Worm (Caenorhabditis elegans) whole organism, L3 larva: ENCODE data around the gene far-4.

Experiments used
- R02D3.7 ChIP-seq: fragments of 150-350 bp; optimal IDR thresholded peaks from 2 replicates; lab custom pipeline; 2014; ENCODE audit warnings: missing biosample characterization, missing genetic modification characterization
- aly-2 ChIP-seq: fragments of 150-350 bp; optimal IDR thresholded peaks from 2 replicates; lab custom pipeline; 2014; ENCODE audit warnings: missing biosample characterization, missing genetic modification characterization
- ceh-16 ChIP-seq: sonication (generic microtip); optimal IDR thresholded peaks from 2 replicates; lab custom pipeline; 2017; ENCODE audit warnings: missing biosample characterization, missing genetic modification characterization
- ceh-28 ChIP-seq: fragments of 150-350 bp; optimal IDR thresholded peaks from 2 replicates; lab custom pipeline; 2014; ENCODE audit warnings: missing biosample characterization, missing genetic modification reagents, missing genetic modification characterization
- ceh-82 ChIP-seq: fragments of 150-350 bp; optimal IDR thresholded peaks from 2 replicates; lab custom pipeline; 2014; ENCODE audit warnings: missing biosample characterization, missing genetic modification characterization
- ceh-9 ChIP-seq: sonication (generic microtip); optimal IDR thresholded peaks from 2 replicates; lab custom pipeline; 2018; ENCODE audit warnings: missing biosample characterization, missing genetic modification characterization
- egl-27 ChIP-seq: sonication (generic microtip); optimal IDR thresholded peaks from 4 replicates; lab custom pipeline; 2017; ENCODE audit warnings: missing biosample characterization, missing genetic modification reagents, missing genetic modification characterization
- egl-5 ChIP-seq: fragments of 150-350 bp; optimal IDR thresholded peaks from 2 replicates; lab custom pipeline; 2017; ENCODE audit warnings: missing biosample characterization, missing genetic modification reagents, missing genetic modification characterization, inconsistent platforms
- elt-1 ChIP-seq: fragments of 150-350 bp; optimal IDR thresholded peaks from 2 replicates; lab custom pipeline; 2014; ENCODE audit warnings: missing biosample characterization, missing genetic modification characterization
- elt-2 ChIP-seq: sonication (generic microtip); optimal IDR thresholded peaks from 2 replicates; lab custom pipeline; 2016; ENCODE audit warnings: missing genetic modification reagents, mild to moderate bottlenecking, missing genetic modification characterization, missing compliant biosample characterization
- elt-3 ChIP-seq, 3 experiments: fragments of 150-350 bp in 1 of 3; sonication (generic microtip) in 2 of 3; optimal IDR thresholded peaks; 2 replicates in 2 of 3; 4 replicates in 1 of 3; lab custom pipeline; 2014 to 2017; ENCODE audit warnings: missing biosample characterization in 3 of 3, missing genetic modification characterization in 3 of 3
- eor-1 ChIP-seq, 2 experiments: fragments of 150-350 bp; optimal IDR thresholded peaks; 2 replicates each; lab custom pipeline; 2014 to 2018; ENCODE audit warnings: missing biosample characterization in 2 of 2, missing genetic modification characterization in 2 of 2
- fkh-10 ChIP-seq: sonication (generic microtip); optimal IDR thresholded peaks from 2 replicates; lab custom pipeline; 2017; ENCODE audit warnings: missing biosample characterization, missing genetic modification reagents, missing genetic modification characterization
- fkh-2 ChIP-seq: fragments of 150-350 bp; optimal IDR thresholded peaks from 2 replicates; lab custom pipeline; 2014; ENCODE audit warnings: missing biosample characterization, missing genetic modification reagents, missing genetic modification characterization
- fos-1 ChIP-seq: fragments of 150-350 bp; optimal IDR thresholded peaks from 2 replicates; lab custom pipeline; 2014; ENCODE audit warnings: missing biosample characterization, missing genetic modification characterization
- hmg-11 ChIP-seq: sonication (generic microtip); optimal IDR thresholded peaks from 2 replicates; lab custom pipeline; 2016; ENCODE audit warnings: missing genetic modification characterization, missing compliant biosample characterization
- jun-1 ChIP-seq: fragments of 150-350 bp; optimal IDR thresholded peaks from 2 replicates; lab custom pipeline; 2014; ENCODE audit warnings: missing biosample characterization, missing genetic modification reagents, missing genetic modification characterization
- lsy-12 ChIP-seq: sonication (generic microtip); optimal IDR thresholded peaks from 2 replicates; lab custom pipeline; 2016; ENCODE audit warnings: mild to moderate bottlenecking, missing genetic modification characterization, missing compliant biosample characterization
- mml-1 ChIP-seq: fragments of 150-350 bp; sonication (generic microtip); optimal IDR thresholded peaks from 3 replicates; lab custom pipeline; 2014; ENCODE audit warnings: missing biosample characterization, missing genetic modification characterization
- nfya-1 ChIP-seq: sonication (generic microtip); optimal IDR thresholded peaks from 2 replicates; lab custom pipeline; 2017; ENCODE audit warnings: missing genetic modification characterization, mild to moderate bottlenecking, missing compliant biosample characterization, antibody characterized with exemption, moderate library complexity; ENCODE audit not compliant: insufficient read depth
- nhr-12 ChIP-seq: fragments of 150-350 bp; optimal IDR thresholded peaks from 2 replicates; lab custom pipeline; 2014; ENCODE audit warnings: missing biosample characterization, missing genetic modification characterization
- nhr-23 ChIP-seq: fragments of 150-350 bp; optimal IDR thresholded peaks from 2 replicates; lab custom pipeline; 2014; ENCODE audit warnings: missing biosample characterization, missing genetic modification reagents, missing genetic modification characterization
- nhr-237 ChIP-seq: fragments of 150-350 bp; optimal IDR thresholded peaks from 2 replicates; lab custom pipeline; 2014; ENCODE audit warnings: missing biosample characterization, missing genetic modification characterization
- nhr-25 ChIP-seq: sonication (generic microtip); optimal IDR thresholded peaks from 2 replicates; lab custom pipeline; 2017; ENCODE audit warnings: missing biosample characterization, missing genetic modification characterization
- nhr-28 ChIP-seq: fragments of 150-350 bp; optimal IDR thresholded peaks from 2 replicates; lab custom pipeline; 2014; ENCODE audit warnings: missing biosample characterization, missing genetic modification characterization
- nhr-43 ChIP-seq: sonication (generic microtip); optimal IDR thresholded peaks from 2 replicates; lab custom pipeline; 2016; ENCODE audit warnings: mild to moderate bottlenecking, missing genetic modification characterization, missing compliant biosample characterization; ENCODE audit not compliant: poor library complexity, severe bottlenecking
- nhr-67 ChIP-seq: fragments of 150-350 bp; optimal IDR thresholded peaks from 2 replicates; lab custom pipeline; 2014; ENCODE audit warnings: missing biosample characterization, missing genetic modification characterization
- nhr-77 ChIP-seq: fragments of 150-350 bp; optimal IDR thresholded peaks from 2 replicates; lab custom pipeline; 2014; ENCODE audit warnings: missing biosample characterization, missing genetic modification characterization
- pha-4 ChIP-seq: fragments of 150-350 bp; optimal IDR thresholded peaks from 2 replicates; lab custom pipeline; 2014; ENCODE audit warnings: missing biosample characterization, missing genetic modification reagents, missing genetic modification characterization
- pqm-1 ChIP-seq: fragments of 150-350 bp; optimal IDR thresholded peaks from 2 replicates; lab custom pipeline; 2017; ENCODE audit warnings: missing biosample characterization, missing genetic modification characterization, inconsistent platforms
- sea-2 ChIP-seq: fragments of 150-350 bp; sonication (generic microtip); optimal IDR thresholded peaks from 4 replicates; lab custom pipeline; 2014; ENCODE audit warnings: missing biosample characterization, missing genetic modification reagents, missing genetic modification characterization
- skn-1 ChIP-seq: fragments of 150-350 bp; optimal IDR thresholded peaks from 2 replicates; lab custom pipeline; 2014; ENCODE audit warnings: missing biosample characterization, missing genetic modification characterization
- tbx-2 ChIP-seq: sonication (generic microtip); optimal IDR thresholded peaks from 2 replicates; lab custom pipeline; 2016; ENCODE audit warnings: mild to moderate bottlenecking, missing genetic modification characterization, missing compliant biosample characterization
- unc-39 ChIP-seq: sonication (generic microtip); optimal IDR thresholded peaks from 4 replicates; lab custom pipeline; 2017; ENCODE audit warnings: missing biosample characterization, missing genetic modification characterization
- unc-62 ChIP-seq: fragments of 150-350 bp; sonication (generic microtip); optimal IDR thresholded peaks from 4 replicates; lab custom pipeline; 2014; ENCODE audit warnings: missing biosample characterization, missing genetic modification reagents, missing genetic modification characterization
- zag-1 ChIP-seq: fragments of 150-350 bp; optimal IDR thresholded peaks from 2 replicates; lab custom pipeline; 2014; ENCODE audit warnings: missing biosample characterization, missing genetic modification characterization
- ztf-4 ChIP-seq: fragments of 150-350 bp; optimal IDR thresholded peaks from 2 replicates; lab custom pipeline; 2014; ENCODE audit warnings: missing biosample characterization, missing genetic modification characterization

Gene far-4

DNA sequence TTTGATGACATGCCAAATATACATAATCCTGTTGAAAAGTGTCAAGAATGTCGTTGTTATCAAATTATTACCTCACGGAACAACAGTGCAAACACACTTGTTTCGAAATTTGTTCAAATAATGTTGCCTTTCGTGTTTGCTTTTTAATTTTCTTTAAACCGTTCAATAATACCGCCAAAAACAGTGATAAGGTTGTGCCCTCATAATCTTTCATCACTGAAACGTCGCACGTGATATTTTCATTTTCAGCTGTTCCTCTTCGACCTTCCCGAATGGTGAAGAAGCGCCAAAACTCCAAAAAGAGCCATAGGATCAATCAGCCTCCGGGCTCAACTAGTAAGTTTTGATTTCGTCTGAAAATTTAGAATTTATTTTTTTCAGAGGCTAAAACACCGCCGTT, 2.6 kb upstream of the far-4 start, which contains the start of gene inft-2:
inft-2 (plus strand) TSS at position 248 of the 400 bp plus-strand sequence.
- TF ChIP-seq nhr-12 (tag; lab: Kevin White, UChicago) (no peak), elt-2 (peak; percentile 61), fkh-10 (GFP tag; lab: Kevin White, UChicago) (no peak), nfya-1 (no peak), pqm-1 (peak; percentile 27), pha-4 (tag; lab: Kevin White, UChicago) (peak; percentile 12), tbx-2 (tag; lab: Kevin White, UChicago) (no peak), nhr-23 (tag; lab: Kevin White, UChicago) (no peak), nhr-25 (no peak), egl-5 (tag; lab: Kevin White, UChicago) (no peak), ceh-9 (tag; lab: Kevin White, UChicago) (no peak)

DNA sequence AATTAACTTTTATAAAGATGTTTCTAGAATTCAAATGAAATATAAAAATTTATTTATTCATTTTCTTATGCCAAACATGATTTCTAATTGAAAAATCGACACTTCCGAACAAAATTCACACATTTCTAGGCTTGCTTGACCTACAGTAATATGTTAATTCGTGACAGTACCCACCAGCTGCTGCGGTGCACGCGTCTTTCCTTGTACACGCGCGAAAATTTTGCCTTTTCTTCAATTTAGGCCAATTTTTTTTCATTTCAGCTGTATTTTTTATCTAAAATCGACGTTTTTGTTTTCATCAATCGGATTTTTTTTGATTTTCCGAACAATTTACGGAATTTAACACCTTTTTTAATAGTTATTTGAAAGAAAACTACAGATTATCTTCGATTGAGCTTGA, 609 bp upstream of the far-4 start:
- TF ChIP-seq eor-1 (tag; optimal IDR thresholded peaks at IDR 0.05; lab: Kevin White, UChicago): no peak
- no peak for TF ChIP-seq zag-1 (tag; lab: Kevin White, UChicago)
- no peak for TF ChIP-seq skn-1 (tag; lab: Kevin White, UChicago)
- no peak for TF ChIP-seq nhr-23 (tag; lab: Kevin White, UChicago)
- no peak for TF ChIP-seq nhr-43
- TF ChIP-seq ztf-4 (tag; lab: Kevin White, UChicago): no peak
- TF ChIP-seq egl-27 (tag; lab: Kevin White, UChicago): no peak
- TF ChIP-seq aly-2 (tag; lab: Kevin White, UChicago): no peak
- no peak for TF ChIP-seq lsy-12 (tag; lab: Kevin White, UChicago)
- TF ChIP-seq mml-1 (tag; lab: Kevin White, UChicago): no peak
- TF ChIP-seq sea-2 (GFP tag; lab: Kevin White, UChicago): no peak
- no peak for TF ChIP-seq fos-1 (tag; lab: Kevin White, UChicago)
- TF ChIP-seq elt-1: no peak
- TF ChIP-seq nhr-28 (tag; lab: Kevin White, UChicago): no peak
- TF ChIP-seq hmg-11 (tag; lab: Kevin White, UChicago): no peak

ce11 chrV:12997422-12997821, 2.0 kb downstream of the far-4 start, which contains the start of gene far-3:
Gene far-3 (minus strand): TSS chrV:12997522.
- no peak for TF ChIP-seq ceh-28 (tag; lab: Kevin White, UChicago)
- no peak for TF ChIP-seq skn-1 (tag; lab: Kevin White, UChicago)
- no peak for TF ChIP-seq fkh-2 (tag; lab: Kevin White, UChicago)
- TF ChIP-seq R02D3.7 (tag; lab: Kevin White, UChicago): no peak
- no peak for TF ChIP-seq elt-3 (tag; optimal IDR thresholded peaks at IDR 0.05; lab: Kevin White, UChicago)
- TF ChIP-seq ceh-82 (tag; lab: Kevin White, UChicago): no peak
- TF ChIP-seq fos-1 (tag; lab: Kevin White, UChicago): no peak
- no peak for TF ChIP-seq pha-4 (tag; lab: Kevin White, UChicago)
- no peak for TF ChIP-seq unc-39 (tag; lab: Kevin White, UChicago)
- no peak for TF ChIP-seq ceh-16 (tag; lab: Kevin White, UChicago)
- TF ChIP-seq nhr-67 (tag; lab: Kevin White, UChicago): no peak
- TF ChIP-seq pqm-1: no peak
- TF ChIP-seq unc-62 (GFP tag; lab: Kevin White, UChicago): no peak
- TF ChIP-seq nhr-77 (tag; lab: Kevin White, UChicago): no peak
- no peak for TF ChIP-seq nhr-28 (tag; lab: Kevin White, UChicago)
- TF ChIP-seq elt-2: no peak

ce11 chrV:12995269-12995668, 4.2 kb downstream of the far-4 start, which contains the start of gene far-5:
Gene far-5 (plus strand): TSS chrV:12995569.
- no peak for TF ChIP-seq pqm-1
- TF ChIP-seq jun-1 (tag; lab: Kevin White, UChicago): no peak
- TF ChIP-seq elt-2: no peak
- TF ChIP-seq nhr-77 (tag; lab: Kevin White, UChicago): no peak
- TF ChIP-seq elt-3 (tag; optimal IDR thresholded peaks at IDR 0.05; lab: Kevin White, UChicago): no peak
- peak; percentile 2 for TF ChIP-seq nhr-23 (tag; lab: Kevin White, UChicago)
- no peak for TF ChIP-seq R02D3.7 (tag; lab: Kevin White, UChicago)
- no peak for TF ChIP-seq nhr-237 (tag; lab: Kevin White, UChicago)
